Fruit fly (Drosophila melanogaster) whole organism, embryonic: ENCODE results near the gene CG4424.

Source experiments
- Blimp-1 ChIP-seq: fragments of 200-800 bp; sonication (Bioruptor generic); optimal IDR thresholded peaks from 3 replicates; lab custom pipeline; 2018; ENCODE audit warnings: missing biosample characterization, missing genetic modification characterization, mild to moderate bottlenecking, moderate library complexity, missing genetic modification reagents
- CG10654 ChIP-seq: fragments of 200-800 bp; sonication (Bioruptor generic); optimal IDR thresholded peaks from 2 replicates; lab custom pipeline; 2016; ENCODE audit warnings: missing biosample characterization, missing genetic modification characterization
- CG10959 ChIP-seq: fragments of 200-800 bp; sonication (Bioruptor generic); IDR thresholded peaks from 2 replicates; pipeline ENCODE4 v1.3.6; 2022; ENCODE audit warnings: missing biosample characterization, missing genetic modification characterization
- CG11247 ChIP-seq: fragments of 200-800 bp; sonication (Bioruptor generic); IDR thresholded peaks from 2 replicates; pipeline ENCODE4 v1.3.6; 2022; ENCODE audit warnings: missing biosample characterization, missing genetic modification characterization
- CG12071 ChIP-seq: fragments of 200-800 bp; sonication (Bioruptor generic); optimal IDR thresholded peaks from 3 replicates; lab custom pipeline; 2018; ENCODE audit warnings: missing biosample characterization, mild to moderate bottlenecking, missing genetic modification characterization
- CG12299 ChIP-seq: fragments of 200-800 bp; sonication (Bioruptor generic); optimal IDR thresholded peaks from 2 replicates; lab custom pipeline; 2018; ENCODE audit warnings: missing biosample characterization, mild to moderate bottlenecking, missing genetic modification characterization
- CG13123 ChIP-seq: fragments of 200-800 bp; sonication (Bioruptor generic); optimal IDR thresholded peaks from 2 replicates; lab custom pipeline; 2016; ENCODE audit warnings: missing biosample characterization, missing genetic modification characterization
- CG14014 ChIP-seq: fragments of 200-800 bp; sonication (Bioruptor generic); IDR thresholded peaks from 2 replicates; pipeline ENCODE4 v1.3.6; 2022; ENCODE audit warnings: missing biosample characterization, missing genetic modification characterization
- CG15696 ChIP-seq: fragments of 200-800 bp; sonication (Bioruptor generic); optimal IDR thresholded peaks from 2 replicates; lab custom pipeline; 2019; ENCODE audit warnings: missing biosample characterization, mild to moderate bottlenecking, missing genetic modification characterization, moderate library complexity
- CG16815 ChIP-seq: fragments of 200-800 bp; sonication (Bioruptor generic); optimal IDR thresholded peaks from 3 replicates; lab custom pipeline; 2017; ENCODE audit warnings: missing biosample characterization, mild to moderate bottlenecking, missing genetic modification characterization
- CG1792 ChIP-seq: fragments of 200-800 bp; sonication (Bioruptor generic); optimal IDR thresholded peaks from 2 replicates; lab custom pipeline; 2016; ENCODE audit warnings: missing biosample characterization, missing genetic modification characterization
- CG18262 ChIP-seq: fragments of 200-800 bp; optimal IDR thresholded peaks from 3 replicates; lab custom pipeline; 2019; ENCODE audit warnings: missing biosample characterization, mild to moderate bottlenecking, missing genetic modification characterization, moderate library complexity
- CG3065 ChIP-seq: fragments of 200-800 bp; sonication (Bioruptor generic); optimal IDR thresholded peaks from 2 replicates; lab custom pipeline; 2016; ENCODE audit warnings: missing biosample characterization, missing genetic modification characterization
- CG34422 ChIP-seq: fragments of 200-800 bp; sonication (Bioruptor generic); IDR thresholded peaks from 3 replicates; pipeline ENCODE4 v1.3.6; 2022; ENCODE audit warnings: missing biosample characterization, missing genetic modification characterization
- CG3726 ChIP-seq: fragments of 200-800 bp; sonication (Bioruptor generic); IDR thresholded peaks from 3 replicates; pipeline ENCODE4, ENCODE4 v1.3.6; 2022; ENCODE audit warnings: missing biosample characterization, missing genetic modification characterization
- CG3995 ChIP-seq: fragments of 200-800 bp; sonication (Bioruptor generic); optimal IDR thresholded peaks from 3 replicates; lab custom pipeline; 2016; ENCODE audit warnings: missing biosample characterization, missing genetic modification characterization
- CG43689 ChIP-seq: fragments of 200-800 bp; sonication (Bioruptor generic); IDR thresholded peaks from 2 replicates; pipeline ENCODE4 v1.3.6; 2022; ENCODE audit warnings: missing biosample characterization, missing genetic modification characterization
- CG4617 ChIP-seq: fragments of 200-800 bp; sonication (Bioruptor generic); optimal IDR thresholded peaks from 3 replicates; lab custom pipeline; 2016; ENCODE audit warnings: missing biosample characterization, missing genetic modification characterization, borderline replicate concordance
- CG4730 ChIP-seq: fragments of 200-800 bp; sonication (Bioruptor generic); IDR thresholded peaks from 2 replicates; pipeline ENCODE4 v1.3.6; 2022; ENCODE audit warnings: missing biosample characterization, missing genetic modification characterization
- CG7963 ChIP-seq: fragments of 200-800 bp; sonication (Bioruptor generic); IDR thresholded peaks from 3 replicates; pipeline ENCODE4 v1.3.6; 2022; ENCODE audit warnings: missing biosample characterization, missing genetic modification characterization; ENCODE audit not compliant: partially characterized antibody
- CHES-1-like ChIP-seq: fragments of 200-800 bp; sonication (Bioruptor generic); optimal IDR thresholded peaks from 2 replicates; lab custom pipeline; 2016; ENCODE audit warnings: missing biosample characterization, missing genetic modification characterization
- Camta ChIP-seq: fragments of 200-800 bp; sonication (Bioruptor generic); optimal IDR thresholded peaks from 2 replicates; lab custom pipeline; 2016; ENCODE audit warnings: missing biosample characterization, missing genetic modification characterization
- E2f2 ChIP-seq: fragments of 200-800 bp; sonication (Bioruptor generic); IDR thresholded peaks from 2 replicates; pipeline ENCODE4 v1.3.6; 2022; ENCODE audit warnings: missing biosample characterization, missing genetic modification characterization
- Elba2 ChIP-seq: fragments of 200-800 bp; sonication (Bioruptor generic); optimal IDR thresholded peaks from 3 replicates; lab custom pipeline; 2016; ENCODE audit warnings: missing biosample characterization, missing genetic modification characterization
- Ets65A ChIP-seq: fragments of 200-800 bp; sonication (Bioruptor generic); peaks from one replicate; lab custom pipeline; 2016; ENCODE audit warnings: missing biosample characterization, missing genetic modification characterization
- HHEX ChIP-seq: fragments of 200-800 bp; sonication (Bioruptor generic); optimal IDR thresholded peaks from 3 replicates; lab custom pipeline; 2017; ENCODE audit warnings: missing biosample characterization, mild to moderate bottlenecking, missing genetic modification characterization, missing genetic modification reagents
- Hmr ChIP-seq: fragments of 200-800 bp; sonication (Bioruptor generic); optimal IDR thresholded peaks from 3 replicates; lab custom pipeline; 2017; ENCODE audit warnings: mild to moderate bottlenecking, missing biosample characterization, missing genetic modification reagents, missing genetic modification characterization
- Hmx ChIP-seq: fragments of 200-800 bp; sonication (Bioruptor generic); optimal IDR thresholded peaks from 2 replicates; lab custom pipeline; 2016; ENCODE audit warnings: missing biosample characterization, missing genetic modification characterization
- NC2α ChIP-seq: fragments of 200-800 bp; sonication (Bioruptor generic); optimal IDR thresholded peaks from 2 replicates; lab custom pipeline; 2016; ENCODE audit warnings: missing biosample characterization, missing genetic modification characterization
- NfI ChIP-seq: fragments of 200-800 bp; sonication (Bioruptor generic); optimal IDR thresholded peaks from 3 replicates; lab custom pipeline; 2018; ENCODE audit warnings: missing biosample characterization, mild to moderate bottlenecking, missing genetic modification characterization, moderate library complexity
- Scr ChIP-seq: fragments of 200-800 bp; sonication (Bioruptor generic); IDR thresholded peaks from 2 replicates; pipeline ENCODE4 v1.3.6; 2022; ENCODE audit warnings: missing biosample characterization, missing genetic modification characterization; ENCODE audit not compliant: partially characterized antibody
- Spps ChIP-seq: fragments of 200-800 bp; sonication (Bioruptor generic); optimal IDR thresholded peaks from 2 replicates; lab custom pipeline; 2018; ENCODE audit warnings: missing biosample characterization, mild to moderate bottlenecking, missing genetic modification characterization
- Vsx1 ChIP-seq: fragments of 200-800 bp; sonication (Bioruptor generic); optimal IDR thresholded peaks from 2 replicates; lab custom pipeline; 2017; ENCODE audit warnings: missing biosample characterization, mild to moderate bottlenecking, missing genetic modification characterization, missing genetic modification reagents
- bowl ChIP-seq: fragments of 200-800 bp; sonication (Bioruptor generic); IDR thresholded peaks from 2 replicates; pipeline ENCODE4 v1.3.6; 2022; ENCODE audit warnings: missing biosample characterization, missing genetic modification characterization
- cg ChIP-seq: fragments of 200-800 bp; sonication (Bioruptor generic); optimal IDR thresholded peaks from 3 replicates; lab custom pipeline; 2019; ENCODE audit warnings: missing biosample characterization, mild to moderate bottlenecking, missing genetic modification characterization, moderate library complexity
- chinmo ChIP-seq: fragments of 200-800 bp; sonication (Bioruptor generic); IDR thresholded peaks from 4 replicates; pipeline ENCODE4 v1.3.6; 2022; ENCODE audit warnings: missing biosample characterization, missing genetic modification characterization; ENCODE audit not compliant: partially characterized antibody
- fd3F ChIP-seq: fragments of 200-800 bp; sonication (Bioruptor generic); optimal IDR thresholded peaks from 2 replicates; lab custom pipeline; 2018; ENCODE audit warnings: missing biosample characterization, mild to moderate bottlenecking, missing genetic modification characterization, moderate library complexity
- fd64A ChIP-seq: fragments of 200-800 bp; sonication (Bioruptor generic); optimal IDR thresholded peaks from 3 replicates; lab custom pipeline; 2018; ENCODE audit warnings: missing biosample characterization, mild to moderate bottlenecking, missing genetic modification characterization
- grau ChIP-seq: fragments of 200-800 bp; optimal IDR thresholded peaks from 3 replicates; lab custom pipeline; 2019; ENCODE audit warnings: missing biosample characterization, mild to moderate bottlenecking, missing genetic modification characterization, moderate library complexity
- mld ChIP-seq: fragments of 200-800 bp; sonication (Bioruptor generic); IDR thresholded peaks from 3 replicates; pipeline ENCODE4 v1.3.6; 2022; ENCODE audit warnings: missing biosample characterization, missing genetic modification characterization; ENCODE audit not compliant: partially characterized antibody
- onecut ChIP-seq: fragments of 200-800 bp; sonication (Bioruptor generic); IDR thresholded peaks from 2 replicates; pipeline ENCODE4 v1.3.6; 2022; ENCODE audit warnings: missing biosample characterization, missing genetic modification characterization
- org-1 ChIP-seq: fragments of 200-800 bp; sonication (Bioruptor generic); optimal IDR thresholded peaks from 2 replicates; lab custom pipeline; 2017; ENCODE audit warnings: missing biosample characterization, missing genetic modification characterization
- p53 ChIP-seq: fragments of 200-800 bp; sonication (Bioruptor generic); optimal IDR thresholded peaks from 2 replicates; lab custom pipeline; 2016; ENCODE audit warnings: missing biosample characterization, missing genetic modification characterization
- peb ChIP-seq: fragments of 200-800 bp; sonication (Bioruptor generic); IDR thresholded peaks from 2 replicates; pipeline ENCODE4 v1.3.6; 2022; ENCODE audit warnings: missing biosample characterization, missing genetic modification characterization
- pzg ChIP-seq: fragments of 200-800 bp; sonication (Bioruptor generic); optimal IDR thresholded peaks from 3 replicates; lab custom pipeline; 2018; ENCODE audit warnings: missing biosample characterization, mild to moderate bottlenecking, missing genetic modification characterization, moderate library complexity
- rib ChIP-seq: fragments of 200-800 bp; sonication (Bioruptor generic); IDR thresholded peaks from 2 replicates; pipeline ENCODE4 v1.3.6; 2022; ENCODE audit warnings: missing biosample characterization, missing genetic modification characterization
- slbo ChIP-seq: fragments of 200-800 bp; sonication (Bioruptor generic); IDR thresholded peaks from 2 replicates; pipeline ENCODE4 v1.3.6; 2022; ENCODE audit warnings: missing biosample characterization, missing genetic modification characterization
- sob ChIP-seq: fragments of 200-800 bp; sonication (Bioruptor generic); IDR thresholded peaks from 2 replicates; pipeline ENCODE4 v1.3.6; 2022; ENCODE audit warnings: missing biosample characterization, missing genetic modification characterization
- sr ChIP-seq: fragments of 200-800 bp; sonication (Bioruptor generic); IDR thresholded peaks from 3 replicates; pipeline ENCODE4 v1.3.6; 2022; ENCODE audit warnings: missing biosample characterization, missing genetic modification characterization
- tap ChIP-seq: fragments of 200-800 bp; optimal IDR thresholded peaks from 3 replicates; lab custom pipeline; 2019; ENCODE audit warnings: missing biosample characterization, mild to moderate bottlenecking, missing genetic modification characterization, moderate library complexity
- unpg ChIP-seq: fragments of 200-800 bp; sonication (Bioruptor generic); optimal IDR thresholded peaks from 3 replicates; lab custom pipeline; 2018; ENCODE audit warnings: missing biosample characterization, mild to moderate bottlenecking, missing genetic modification characterization, moderate library complexity

Gene CG4424

dm6 chr3R:20035887-20036286 lies 8.0 kb upstream of the CG4424 start, which contains the start of gene Regnase-1 (continued):
- TF ChIP-seq CG3726 (GFP tag; lab: Robert Waterston, UW) (peak; percentile 77; the same call in 1 of the 3 replicates), CG12071 (GFP tag; lab: Kevin White, UChicago) (peak; percentile 95), fd64A (peak; percentile 94), CG4730 (GFP tag; lab: Robert Waterston, UW) (peak; percentile 73), NfI (GFP tag; lab: Kevin White, UChicago) (peak; percentile 97), pzg (GFP tag; lab: Kevin White, UChicago) (peak; percentile 95), tap (tag; lab: Kevin White, UChicago) (peak; percentile 87), CG11247 (GFP tag; lab: Robert Waterston, UW) (peak; percentile 88), CG4617 (peak; percentile 93), CG10654 (GFP tag; lab: Kevin White, UChicago) (peak; percentile 86), Scr (GFP tag; lab: Robert Waterston, UW) (peak; percentile 96), CG3995 (GFP tag; lab: Kevin White, UChicago) (peak; percentile 79), CG1792 (GFP tag; lab: Kevin White, UChicago) (peak; percentile 79), Vsx1 (GFP tag; lab: Kevin White, UChicago) (peak; percentile 95), CG12299 (peak; percentile 92), slbo (GFP tag; lab: Robert Waterston, UW) (peak; percentile 79), rib (GFP tag; lab: Robert Waterston, UW) (peak; percentile 50; the same call in 1 of the 2 replicates), CG14014 (GFP tag; lab: Robert Waterston, UW) (peak; percentile 87; the same call in 1 of the 2 replicates), bowl (peak; percentile 84), CG18262 (tag; lab: Kevin White, UChicago) (peak; percentile 87), CG15696 (tag; lab: Kevin White, UChicago) (peak; percentile 60), Hmx (no peak), Elba2 (GFP tag; lab: Kevin White, UChicago) (peak; percentile 39), Blimp-1 (GFP tag; lab: Kevin White, UChicago) (peak; percentile 79), Camta (GFP tag; lab: Kevin White, UChicago) (peak; percentile 90), CG43689 (GFP tag; lab: Robert Waterston, UW) (peak; percentile 76), sob (GFP tag; lab: Robert Waterston, UW) (peak; percentile 95), E2f2 (GFP tag; lab: Robert Waterston, UW) (peak; percentile 98), unpg (peak; percentile 93), HHEX (GFP tag; lab: Kevin White, UChicago) (peak; percentile 96), sr (GFP tag; lab: Robert Waterston, UW) (peak; percentile 92), cg (GFP tag; lab: Kevin White, UChicago) (no peak), CG7963 (GFP tag; lab: Robert Waterston, UW) (peak; percentile 95), CG13123 (GFP tag; lab: Kevin White, UChicago) (peak; percentile 83), onecut (peak; percentile 88), p53 (GFP tag; lab: Kevin White, UChicago) (peak; percentile 91), mld (GFP tag; lab: Robert Waterston, UW) (peak; percentile 73), grau (tag; lab: Kevin White, UChicago) (peak; percentile 85), CG16815 (GFP tag; lab: Kevin White, UChicago) (peak; percentile 34), CHES-1-like (peak; percentile 89), NC2α (GFP tag; lab: Kevin White, UChicago) (peak; percentile 86), Hmr (GFP tag; lab: Kevin White, UChicago) (peak; percentile 97), Ets65A (GFP tag; lab: Kevin White, UChicago) (peak; percentile 99), CG3065 (GFP tag; lab: Kevin White, UChicago) (peak; percentile 87), peb (GFP tag; lab: Robert Waterston, UW) (peak; percentile 58; the same call in 1 of the 2 replicates), Spps (tag; lab: Kevin White, UChicago) (peak; percentile 86), CG10959 (GFP tag; lab: Robert Waterston, UW) (peak; percentile 82), fd3F (GFP tag; lab: Kevin White, UChicago) (peak; percentile 87), chinmo (peak; percentile 95), org-1 (GFP tag; lab: Kevin White, UChicago) (peak; percentile 83), CG34422 (GFP tag; lab: Robert Waterston, UW) (peak; percentile 89)
